Fruit fly (Drosophila melanogaster) whole organism, embryonic: Measurements from ENCODE around the gene CG5639.

ENCODE experiments used
- B-H1 ChIP-seq: fragments of 200-800 bp; sonication (Bioruptor generic); IDR thresholded peaks from 3 replicates; pipeline ENCODE4 v1.3.6; 2022; ENCODE audit warnings: missing biosample characterization, missing genetic modification characterization
- Blimp-1 ChIP-seq: fragments of 200-800 bp; sonication (Bioruptor generic); optimal IDR thresholded peaks from 3 replicates; lab custom pipeline; 2018; ENCODE audit warnings: missing biosample characterization, missing genetic modification characterization, mild to moderate bottlenecking, moderate library complexity, missing genetic modification reagents
- CG11247 ChIP-seq: fragments of 200-800 bp; sonication (Bioruptor generic); IDR thresholded peaks from 2 replicates; pipeline ENCODE4 v1.3.6; 2022; ENCODE audit warnings: missing biosample characterization, missing genetic modification characterization
- CG13123 ChIP-seq: fragments of 200-800 bp; sonication (Bioruptor generic); optimal IDR thresholded peaks from 2 replicates; lab custom pipeline; 2016; ENCODE audit warnings: missing biosample characterization, missing genetic modification characterization
- CG13424 ChIP-seq: fragments of 200-800 bp; sonication (Bioruptor generic); optimal IDR thresholded peaks from 2 replicates; lab custom pipeline; 2019; ENCODE audit warnings: missing biosample characterization, mild to moderate bottlenecking, missing genetic modification characterization, moderate library complexity
- CG15269 ChIP-seq: fragments of 200-800 bp; sonication (Bioruptor generic); optimal IDR thresholded peaks from 2 replicates; lab custom pipeline; 2018; ENCODE audit warnings: missing biosample characterization, mild to moderate bottlenecking, missing genetic modification characterization, moderate library complexity
- CG16779 ChIP-seq: fragments of 200-800 bp; sonication (Bioruptor generic); IDR thresholded peaks from 2 replicates; pipeline ENCODE4 v1.3.6; 2022; ENCODE audit warnings: missing biosample characterization, missing genetic modification characterization
- CG17328 ChIP-seq: fragments of 200-800 bp; sonication (Bioruptor generic); IDR thresholded peaks from 2 replicates; pipeline ENCODE4 v1.3.6; 2022; ENCODE audit warnings: missing biosample characterization, missing genetic modification characterization
- CG17361 ChIP-seq: fragments of 200-800 bp; sonication (Bioruptor generic); IDR thresholded peaks from 3 replicates; pipeline ENCODE4 v1.3.6; 2022; ENCODE audit warnings: missing biosample characterization, missing genetic modification characterization
- CG17802 ChIP-seq: fragments of 200-800 bp; sonication (Bioruptor generic); optimal IDR thresholded peaks from 2 replicates; lab custom pipeline; 2018; ENCODE audit warnings: missing biosample characterization, mild to moderate bottlenecking, missing genetic modification characterization, moderate library complexity
- CG2889 ChIP-seq: fragments of 200-800 bp; sonication (Bioruptor generic); IDR thresholded peaks from 3 replicates; pipeline ENCODE4 v1.3.6; 2022; ENCODE audit warnings: missing biosample characterization, missing genetic modification characterization
- CG31388 ChIP-seq: fragments of 200-800 bp; sonication (Bioruptor generic); optimal IDR thresholded peaks from 2 replicates; lab custom pipeline; 2016; ENCODE audit warnings: missing biosample characterization, missing genetic modification characterization
- CG34422 ChIP-seq: fragments of 200-800 bp; sonication (Bioruptor generic); IDR thresholded peaks from 3 replicates; pipeline ENCODE4 v1.3.6; 2022; ENCODE audit warnings: missing biosample characterization, missing genetic modification characterization
- CG4360 ChIP-seq: fragments of 200-800 bp; sonication (Bioruptor generic); IDR thresholded peaks from 2 replicates; pipeline ENCODE4 v1.3.6; 2022; ENCODE audit warnings: missing biosample characterization, missing genetic modification characterization
- CG4854 ChIP-seq: fragments of 200-800 bp; sonication (Bioruptor generic); optimal IDR thresholded peaks from 2 replicates; lab custom pipeline; 2016; ENCODE audit warnings: missing biosample characterization, missing genetic modification characterization, inconsistent platforms
- CG6765 ChIP-seq: fragments of 200-800 bp; sonication (Bioruptor generic); optimal IDR thresholded peaks from 3 replicates; lab custom pipeline; 2017; ENCODE audit warnings: missing biosample characterization, mild to moderate bottlenecking, missing genetic modification characterization
- CG7372 ChIP-seq: fragments of 200-800 bp; sonication (Bioruptor generic); IDR thresholded peaks from 2 replicates; pipeline ENCODE4 v1.3.6; 2022; ENCODE audit warnings: missing biosample characterization, missing genetic modification characterization
- CG7556 ChIP-seq: fragments of 200-800 bp; sonication (Bioruptor generic); optimal IDR thresholded peaks from 2 replicates; lab custom pipeline; 2017; ENCODE audit warnings: missing biosample characterization, mild to moderate bottlenecking, missing genetic modification characterization
- CG7786 ChIP-seq: fragments of 200-800 bp; sonication (Bioruptor generic); optimal IDR thresholded peaks from 2 replicates; lab custom pipeline; 2016; ENCODE audit warnings: missing biosample characterization, missing genetic modification characterization
- CG8478 ChIP-seq: fragments of >200 bp; optimal IDR thresholded peaks from 2 replicates; lab custom pipeline; 2018
- CG9932 ChIP-seq: fragments of 200-800 bp; sonication (Bioruptor generic); IDR thresholded peaks from 2 replicates; pipeline ENCODE4 v1.3.6; 2022; ENCODE audit warnings: missing biosample characterization, missing genetic modification characterization
- CoRest ChIP-seq: fragments of 200-800 bp; sonication (Bioruptor generic); optimal IDR thresholded peaks from 3 replicates; lab custom pipeline; 2018; ENCODE audit warnings: missing biosample characterization, mild to moderate bottlenecking, missing genetic modification characterization, moderate library complexity
- Dip2 ChIP-seq: fragments of 200-800 bp; sonication (Bioruptor generic); IDR thresholded peaks from 2 replicates; pipeline ENCODE4 v1.3.6; 2022; ENCODE audit warnings: missing biosample characterization, missing genetic modification characterization
- Drgx ChIP-seq: fragments of 200-800 bp; sonication (Bioruptor generic); IDR thresholded peaks from 2 replicates; pipeline ENCODE4 v1.3.6; 2022; ENCODE audit warnings: missing biosample characterization, missing genetic modification characterization
- Fer1 ChIP-seq: fragments of 200-800 bp; sonication (Bioruptor generic); optimal IDR thresholded peaks from 2 replicates; lab custom pipeline; 2017; ENCODE audit warnings: missing biosample characterization, mild to moderate bottlenecking, missing genetic modification characterization
- HLHmδ ChIP-seq: fragments of 200-800 bp; sonication (Bioruptor generic); optimal IDR thresholded peaks from 2 replicates; lab custom pipeline; 2018; ENCODE audit warnings: missing biosample characterization, mild to moderate bottlenecking, missing genetic modification characterization, moderate library complexity
- Hand ChIP-seq: fragments of 200-800 bp; sonication (Bioruptor generic); optimal IDR thresholded peaks from 2 replicates; lab custom pipeline; 2017; ENCODE audit warnings: mild to moderate bottlenecking, missing biosample characterization, missing genetic modification reagents, missing genetic modification characterization
- Hmx ChIP-seq: fragments of 200-800 bp; sonication (Bioruptor generic); optimal IDR thresholded peaks from 2 replicates; lab custom pipeline; 2016; ENCODE audit warnings: missing biosample characterization, missing genetic modification characterization
- Jarid2 ChIP-seq: fragments of 200-800 bp; sonication (Bioruptor generic); optimal IDR thresholded peaks from 3 replicates; lab custom pipeline; 2017; ENCODE audit warnings: mild to moderate bottlenecking, missing biosample characterization, missing genetic modification reagents, missing genetic modification characterization
- Lhr ChIP-seq: fragments of 200-800 bp; sonication (Bioruptor generic); optimal IDR thresholded peaks from 3 replicates; lab custom pipeline; 2017; ENCODE audit warnings: mild to moderate bottlenecking, missing biosample characterization, missing genetic modification reagents, missing genetic modification characterization
- MESR4 ChIP-seq: fragments of 200-800 bp; sonication (Bioruptor generic); optimal IDR thresholded peaks from 2 replicates; lab custom pipeline; 2018; ENCODE audit warnings: missing biosample characterization, mild to moderate bottlenecking, missing genetic modification characterization, moderate library complexity
- Mad ChIP-seq: fragments of 200-800 bp; sonication (Bioruptor generic); optimal IDR thresholded peaks from 2 replicates; lab custom pipeline; 2016; ENCODE audit warnings: missing biosample characterization, missing genetic modification characterization
- Max ChIP-seq: fragments of 200-800 bp; sonication (Bioruptor generic); optimal IDR thresholded peaks from 2 replicates; lab custom pipeline; 2016; ENCODE audit warnings: missing biosample characterization, mild to moderate bottlenecking, missing genetic modification characterization
- Nf-YA ChIP-seq: fragments of 200-800 bp; sonication (Bioruptor generic); IDR thresholded peaks from 2 replicates; pipeline ENCODE4 v1.3.6; 2022; ENCODE audit warnings: missing biosample characterization, missing genetic modification characterization
- Oaz ChIP-seq: fragments of 200-800 bp; sonication (Bioruptor generic); IDR thresholded peaks from 2 replicates; pipeline ENCODE4 v1.3.6; 2022; ENCODE audit warnings: missing biosample characterization, missing genetic modification characterization
- Oli ChIP-seq: fragments of 200-800 bp; sonication (Bioruptor generic); optimal IDR thresholded peaks from 2 replicates; lab custom pipeline; 2018; ENCODE audit warnings: missing biosample characterization, mild to moderate bottlenecking, missing genetic modification characterization, moderate library complexity
- Optix ChIP-seq: fragments of 200-800 bp; sonication (Bioruptor generic); IDR thresholded peaks from 3 replicates; pipeline ENCODE4 v1.3.6; 2022; ENCODE audit warnings: missing biosample characterization, missing genetic modification characterization
- Rx ChIP-seq: fragments of 200-800 bp; sonication (Bioruptor generic); IDR thresholded peaks from 2 replicates; pipeline ENCODE4 v1.3.6; 2022; ENCODE audit warnings: missing biosample characterization, missing genetic modification characterization
- Scr ChIP-seq: fragments of 200-800 bp; sonication (Bioruptor generic); IDR thresholded peaks from 2 replicates; pipeline ENCODE4 v1.3.6; 2022; ENCODE audit warnings: missing biosample characterization, missing genetic modification characterization; ENCODE audit not compliant: partially characterized antibody
- Sox100B ChIP-seq: fragments of 200-800 bp; sonication (Bioruptor generic); optimal IDR thresholded peaks from 3 replicates; lab custom pipeline; 2018; ENCODE audit warnings: missing biosample characterization, mild to moderate bottlenecking, missing genetic modification characterization
- cas ChIP-seq: fragments of 200-800 bp; sonication (Bioruptor generic); IDR thresholded peaks from 2 replicates; pipeline ENCODE4 v1.3.6; 2022; ENCODE audit warnings: missing biosample characterization, missing genetic modification characterization
- cato ChIP-seq: fragments of 200-800 bp; sonication (Bioruptor generic); optimal IDR thresholded peaks from 2 replicates; lab custom pipeline; 2016; ENCODE audit warnings: missing biosample characterization, missing genetic modification characterization, borderline replicate concordance
- corto ChIP-seq: fragments of 200-800 bp; sonication (Bioruptor generic); optimal IDR thresholded peaks from 2 replicates; lab custom pipeline; 2016; ENCODE audit warnings: missing biosample characterization, mild to moderate bottlenecking, missing genetic modification characterization, moderate library complexity
- ems ChIP-seq: fragments of 200-800 bp; sonication (Bioruptor generic); optimal IDR thresholded peaks from 3 replicates; lab custom pipeline; 2016; ENCODE audit warnings: missing biosample characterization, missing genetic modification characterization
- grn ChIP-seq: fragments of 200-800 bp; sonication (Bioruptor generic); optimal IDR thresholded peaks from 3 replicates; lab custom pipeline; 2017; ENCODE audit warnings: missing biosample characterization, missing genetic modification characterization
- lilli ChIP-seq: fragments of 200-800 bp; sonication (Bioruptor generic); optimal IDR thresholded peaks from 3 replicates; lab custom pipeline; 2016; ENCODE audit warnings: missing biosample characterization, missing genetic modification characterization
- schlank ChIP-seq: fragments of 200-800 bp; sonication (Bioruptor generic); optimal IDR thresholded peaks from 2 replicates; lab custom pipeline; 2018; ENCODE audit warnings: missing biosample characterization, mild to moderate bottlenecking, missing genetic modification characterization
- slp2 ChIP-seq: fragments of 200-800 bp; sonication (Bioruptor generic); optimal IDR thresholded peaks from 2 replicates; lab custom pipeline; 2016; ENCODE audit warnings: missing biosample characterization, missing genetic modification characterization
- sr ChIP-seq: fragments of 200-800 bp; sonication (Bioruptor generic); IDR thresholded peaks from 3 replicates; pipeline ENCODE4 v1.3.6; 2022; ENCODE audit warnings: missing biosample characterization, missing genetic modification characterization
- tap ChIP-seq: fragments of 200-800 bp; optimal IDR thresholded peaks from 3 replicates; lab custom pipeline; 2019; ENCODE audit warnings: missing biosample characterization, mild to moderate bottlenecking, missing genetic modification characterization, moderate library complexity
- ttk ChIP-seq: fragments of 200-800 bp; sonication (Bioruptor generic); IDR thresholded peaks from 2 replicates; pipeline ENCODE4 v2.1.2; 2022; ENCODE audit warnings: missing biosample characterization, missing genetic modification characterization
- wek ChIP-seq: fragments of 200-800 bp; sonication (Bioruptor generic); optimal IDR thresholded peaks from 3 replicates; lab custom pipeline; 2018; ENCODE audit warnings: missing biosample characterization, mild to moderate bottlenecking, missing genetic modification characterization, moderate library complexity

CG5639 gene

dm6 chr3R:27581263-27581868, 14.6 kb downstream of the CG5639 start (continued):
- TF ChIP-seq Jarid2 (GFP tag; lab: Kevin White, UChicago) = peak; percentile 25
- TF ChIP-seq Fer1 (GFP tag; lab: Kevin White, UChicago) = peak; percentile 89
- no peak for TF ChIP-seq CG7372 (GFP tag; lab: Robert Waterston, UW)
- no peak for TF ChIP-seq ttk (GFP tag; lab: Robert Waterston, UW)
- peak; percentile 34 for TF ChIP-seq CG31388 (GFP tag; lab: Kevin White, UChicago)
- no peak for TF ChIP-seq Drgx (GFP tag; lab: Robert Waterston, UW)
- TF ChIP-seq CG7556 (GFP tag; lab: Kevin White, UChicago) = peak; percentile 51
- TF ChIP-seq Hmx (GFP tag; lab: Kevin White, UChicago) = no peak
- no peak for TF ChIP-seq CG4360
- peak; percentile 9 for TF ChIP-seq HLHmδ (GFP tag; lab: Kevin White, UChicago)
- TF ChIP-seq CG34422 = no peak
- peak; percentile 72 for TF ChIP-seq CG15269
- no peak for TF ChIP-seq CG9932
- no peak for TF ChIP-seq B-H1 (GFP tag; lab: Robert Waterston, UW)
- TF ChIP-seq Oaz = no peak
- no peak for TF ChIP-seq CG4854
- TF ChIP-seq Lhr (GFP tag; lab: Kevin White, UChicago) = peak; percentile 70
- TF ChIP-seq CG13123 (GFP tag; lab: Kevin White, UChicago) = no peak
- no peak for TF ChIP-seq Scr (GFP tag; lab: Robert Waterston, UW)
- peak; percentile 1 for TF ChIP-seq CG17802 (tag; lab: Kevin White, UChicago)
- no peak for TF ChIP-seq cas (GFP tag; lab: Robert Waterston, UW)
- TF ChIP-seq Mad (GFP tag; lab: Kevin White, UChicago) = no peak
- TF ChIP-seq slp2 = no peak
- TF ChIP-seq Blimp-1 = peak; percentile 63
- TF ChIP-seq ems = peak; percentile 10
- TF ChIP-seq Sox100B = no peak
- peak; percentile 21 for TF ChIP-seq Max (GFP tag; lab: Kevin White, UChicago)
- TF ChIP-seq schlank (tag; lab: Kevin White, UChicago) = peak; percentile 39
- peak; percentile 44 for TF ChIP-seq Oli (tag; lab: Kevin White, UChicago)
- TF ChIP-seq CG11247 (GFP tag; lab: Robert Waterston, UW) = no peak
- TF ChIP-seq wek (GFP tag; lab: Kevin White, UChicago) = peak; percentile 63
- peak; percentile 48 for TF ChIP-seq CG7786
- TF ChIP-seq Optix (GFP tag; lab: Robert Waterston, UW) = no peak
- no peak for TF ChIP-seq CG2889 (GFP tag; lab: Robert Waterston, UW)
- peak; percentile 67 for TF ChIP-seq CG6765 (GFP tag; lab: Kevin White, UChicago)
- peak; percentile 80 for TF ChIP-seq lilli
- TF ChIP-seq grn = peak; percentile 84
- TF ChIP-seq sr (GFP tag; lab: Robert Waterston, UW) = no peak
- peak; percentile 78 for TF ChIP-seq corto (GFP tag; lab: Kevin White, UChicago)
- TF ChIP-seq Nf-YA (GFP tag; lab: Robert Waterston, UW) = no peak
- no peak for TF ChIP-seq cato (GFP tag; lab: Kevin White, UChicago)
- peak; percentile 78 for TF ChIP-seq tap (tag; lab: Kevin White, UChicago)
- peak; percentile 8 for TF ChIP-seq CG8478 (lab: Kevin White, UChicago)
- no peak for TF ChIP-seq Dip2 (GFP tag; lab: Robert Waterston, UW)
- TF ChIP-seq CoRest (tag; lab: Kevin White, UChicago) = peak; percentile 33
- TF ChIP-seq CG17361 (GFP tag; lab: Robert Waterston, UW) = no peak
- no peak for TF ChIP-seq CG17328 (GFP tag; lab: Robert Waterston, UW)
- TF ChIP-seq CG16779 = no peak
- peak; percentile 71 for TF ChIP-seq CG13424 (tag; lab: Kevin White, UChicago)
- no peak for TF ChIP-seq MESR4 (GFP tag; lab: Kevin White, UChicago)
- peak; percentile 57 for TF ChIP-seq Hand
- no peak for TF ChIP-seq Rx (GFP tag; lab: Robert Waterston, UW)
